Worm (Caenorhabditis elegans) whole organism, L1 larva: ENCODE measurements around the gene F53C3.3.

ENCODE experiments used
- Y116A8C.19 ChIP-seq: sonication (generic microtip); optimal IDR thresholded peaks from 2 replicates; lab custom pipeline; 2016; ENCODE audit warnings: missing compliant biosample characterization, missing genetic modification characterization, borderline replicate concordance
- aha-1 ChIP-seq: fragments of 150-350 bp; optimal IDR thresholded peaks from 2 replicates; lab custom pipeline; 2014; ENCODE audit warnings: missing biosample characterization, missing genetic modification characterization
- alr-1 ChIP-seq: fragments of 200-800 bp; sonication (Bioruptor generic); optimal IDR thresholded peaks from 2 replicates; lab custom pipeline; 2018; ENCODE audit warnings: borderline replicate concordance, mild to moderate bottlenecking, missing genetic modification characterization, missing compliant biosample characterization
- aly-2 ChIP-seq: fragments of 150-350 bp; optimal IDR thresholded peaks from 2 replicates; lab custom pipeline; 2014; ENCODE audit warnings: missing biosample characterization, missing genetic modification characterization
- ceh-90 ChIP-seq: sonication (generic microtip); optimal IDR thresholded peaks from 2 replicates; lab custom pipeline; 2016; ENCODE audit warnings: missing genetic modification characterization, missing compliant biosample characterization
- ces-1 ChIP-seq: fragments of 150-350 bp; optimal IDR thresholded peaks from 2 replicates; lab custom pipeline; 2014; ENCODE audit warnings: missing biosample characterization, missing genetic modification reagents, missing genetic modification characterization
- dpl-1 ChIP-seq, 3 experiments: fragments of 150-350 bp in 2 of 3; sonication (generic microtip) in 1 of 3; optimal IDR thresholded peaks; 2 replicates each; lab custom pipeline; 2014 to 2017; ENCODE audit warnings: missing biosample characterization in 3 of 3, missing genetic modification characterization in 3 of 3, missing genetic modification reagents in 3 of 3
- egl-13 ChIP-seq: sonication (generic microtip); optimal IDR thresholded peaks from 2 replicates; lab custom pipeline; 2016; ENCODE audit warnings: missing genotype, missing genetic modification reagents, missing genetic modification characterization, missing compliant biosample characterization
- egl-27 ChIP-seq, 2 experiments: fragments of 150-350 bp in 1 of 2; sonication (generic microtip); optimal IDR thresholded peaks; 3 replicates each; lab custom pipeline; 2017 to 2018; ENCODE audit warnings: missing biosample characterization in 2 of 2, missing genetic modification characterization in 2 of 2, missing genetic modification reagents in 2 of 2
- elt-2 ChIP-seq: sonication (generic microtip); optimal IDR thresholded peaks from 2 replicates; lab custom pipeline; 2016; ENCODE audit warnings: missing genetic modification characterization, mild to moderate bottlenecking, inconsistent platforms, missing compliant biosample characterization, missing genetic modification reagents
- elt-3 ChIP-seq, 6 experiments: fragments of 150-350 bp in 1 of 6; sonication (generic microtip); optimal IDR thresholded peaks; 2 replicates each; lab custom pipeline; 2017 to 2018; ENCODE audit warnings: missing biosample characterization in 6 of 6, missing genetic modification characterization in 6 of 6, inconsistent platforms in 1 of 6
- ets-5 ChIP-seq: fragments of 200-800 bp; sonication (Bioruptor generic); IDR thresholded peaks from 2 replicates; pipeline ENCODE4 v1.3.6; 2022; ENCODE audit warnings: missing genetic modification characterization, missing compliant biosample characterization
- fkh-10 ChIP-seq: sonication (generic microtip); optimal IDR thresholded peaks from 2 replicates; lab custom pipeline; 2017; ENCODE audit warnings: missing biosample characterization, missing genetic modification reagents, missing genetic modification characterization
- fkh-4 ChIP-seq: sonication (generic microtip); optimal IDR thresholded peaks from 2 replicates; lab custom pipeline; 2016; ENCODE audit warnings: missing compliant biosample characterization, missing genetic modification characterization, borderline replicate concordance
- fkh-8 ChIP-seq: sonication (generic microtip); optimal IDR thresholded peaks from 2 replicates; lab custom pipeline; 2016; ENCODE audit warnings: mild to moderate bottlenecking, missing genetic modification characterization, missing compliant biosample characterization
- fos-1 ChIP-seq: fragments of 150-350 bp; optimal IDR thresholded peaks from 2 replicates; lab custom pipeline; 2014; ENCODE audit warnings: missing biosample characterization, missing genetic modification characterization
- grh-1 ChIP-seq: fragments of 200-800 bp; sonication (Bioruptor generic); IDR thresholded peaks from 2 replicates; pipeline ENCODE4 v1.3.6; 2022; ENCODE audit warnings: missing genetic modification reagents, missing genetic modification characterization, missing compliant biosample characterization
- hlh-4 ChIP-seq: sonication (generic microtip); optimal IDR thresholded peaks from 2 replicates; lab custom pipeline; 2016; ENCODE audit warnings: mild to moderate bottlenecking, missing genetic modification characterization, missing compliant biosample characterization
- isw-1 ChIP-seq: fragments of 200-800 bp; sonication (Bioruptor generic); IDR thresholded peaks from 2 replicates; pipeline ENCODE4 v1.3.6; 2022; ENCODE audit warnings: missing genetic modification characterization, missing compliant biosample characterization
- lin-13 ChIP-seq: fragments of 150-350 bp; optimal IDR thresholded peaks from 2 replicates; lab custom pipeline; 2014; ENCODE audit warnings: missing biosample characterization, missing genetic modification reagents, missing genetic modification characterization
- lin-14 ChIP-seq: fragments of 200-800 bp; sonication (Bioruptor generic); optimal IDR thresholded peaks from 2 replicates; lab custom pipeline; 2018; ENCODE audit warnings: mild to moderate bottlenecking, missing genetic modification characterization, moderate library complexity, missing compliant biosample characterization
- lin-15B ChIP-seq: fragments of 150-350 bp; sonication (generic microtip); optimal IDR thresholded peaks from 3 replicates; lab custom pipeline; 2014; ENCODE audit warnings: missing biosample characterization, missing genetic modification characterization
- lin-35 ChIP-seq, 2 experiments: fragments of 150-350 bp; optimal IDR thresholded peaks; 2 replicates each; lab custom pipeline; 2014; ENCODE audit warnings: missing biosample characterization in 2 of 2, missing genetic modification characterization in 2 of 2, missing genetic modification reagents in 2 of 2
- lin-39 ChIP-seq: fragments of 150-350 bp; optimal IDR thresholded peaks from 2 replicates; lab custom pipeline; 2014; ENCODE audit warnings: missing biosample characterization, missing genetic modification reagents, missing genetic modification characterization
- lir-3 ChIP-seq: sonication (generic microtip); optimal IDR thresholded peaks from 2 replicates; lab custom pipeline; 2016; ENCODE audit warnings: mild to moderate bottlenecking, missing genetic modification characterization, moderate library complexity, missing compliant biosample characterization; ENCODE audit not compliant: poor library complexity
- lsy-2 ChIP-seq, 2 experiments: fragments of 150-350 bp; optimal IDR thresholded peaks; 2 replicates each; lab custom pipeline; 2014; ENCODE audit warnings: missing biosample characterization in 2 of 2, missing genetic modification characterization in 2 of 2
- mab-9 ChIP-seq: fragments of 200-800 bp; sonication (Bioruptor generic); IDR thresholded peaks from 2 replicates; pipeline ENCODE4 v1.3.6; 2022; ENCODE audit warnings: missing genetic modification reagents, missing genetic modification characterization, missing compliant biosample characterization
- mdl-1 ChIP-seq, 2 experiments: fragments of 150-350 bp; optimal IDR thresholded peaks; 2 replicates each; lab custom pipeline; 2014 to 2017; ENCODE audit warnings: missing biosample characterization in 2 of 2, missing genetic modification characterization in 2 of 2, inconsistent platforms in 1 of 2
- mef-2 ChIP-seq: fragments of 150-350 bp; optimal IDR thresholded peaks from 2 replicates; lab custom pipeline; 2014; ENCODE audit warnings: missing biosample characterization, missing genetic modification characterization
- nhr-12 ChIP-seq: sonication (generic microtip); optimal IDR thresholded peaks from 2 replicates; lab custom pipeline; 2017; ENCODE audit warnings: missing biosample characterization, missing genetic modification characterization
- nhr-19 ChIP-seq: fragments of 200-800 bp; sonication (Bioruptor generic); conservative IDR thresholded peaks from 2 replicates; pipeline ENCODE4 v1.3.6; 2022; ENCODE audit warnings: missing genetic modification characterization, missing compliant biosample characterization
- nhr-20 ChIP-seq: sonication (generic microtip); optimal IDR thresholded peaks from 2 replicates; lab custom pipeline; 2016; ENCODE audit warnings: mild to moderate bottlenecking, missing genetic modification characterization, missing compliant biosample characterization
- nhr-237 ChIP-seq: fragments of 150-350 bp; optimal IDR thresholded peaks from 2 replicates; lab custom pipeline; 2014; ENCODE audit warnings: missing biosample characterization, missing genetic modification characterization
- nhr-47 ChIP-seq: sonication (generic microtip); optimal IDR thresholded peaks from 2 replicates; lab custom pipeline; 2016; ENCODE audit warnings: mild to moderate bottlenecking, missing genetic modification characterization, moderate library complexity, missing compliant biosample characterization
- nhr-76 ChIP-seq: sonication (generic microtip); optimal IDR thresholded peaks from 2 replicates; lab custom pipeline; 2017; ENCODE audit warnings: missing biosample characterization, missing genetic modification characterization
- nhr-77 ChIP-seq: fragments of 150-350 bp; optimal IDR thresholded peaks from 2 replicates; lab custom pipeline; 2014; ENCODE audit warnings: missing biosample characterization, missing genetic modification characterization
- nhr-85 ChIP-seq: sonication (generic microtip); peaks from one replicate; lab custom pipeline; 2016; ENCODE audit warnings: missing genetic modification characterization, inconsistent platforms, missing compliant biosample characterization
- nhr-90 ChIP-seq: sonication (generic microtip); optimal IDR thresholded peaks from 2 replicates; lab custom pipeline; 2016; ENCODE audit warnings: mild to moderate bottlenecking, missing genetic modification characterization, missing compliant biosample characterization; ENCODE audit not compliant: poor library complexity
- pax-3 ChIP-seq: fragments of 200-800 bp; sonication (Bioruptor generic); optimal IDR thresholded peaks from 2 replicates; lab custom pipeline; 2018; ENCODE audit warnings: mild to moderate bottlenecking, missing genetic modification characterization, moderate library complexity, missing compliant biosample characterization
- rnt-1 ChIP-seq: sonication (generic microtip); optimal IDR thresholded peaks from 2 replicates; lab custom pipeline; 2016; ENCODE audit warnings: mild to moderate bottlenecking, missing genetic modification characterization, moderate library complexity, missing compliant biosample characterization
- skn-1 ChIP-seq: fragments of 150-350 bp; optimal IDR thresholded peaks from 2 replicates; lab custom pipeline; 2014; ENCODE audit warnings: missing biosample characterization, missing genetic modification characterization
- snpc-4 ChIP-seq: fragments of 150-350 bp; optimal IDR thresholded peaks from 2 replicates; lab custom pipeline; 2014; ENCODE audit warnings: missing biosample characterization, missing genetic modification characterization
- snu-23 ChIP-seq: sonication (generic microtip); optimal IDR thresholded peaks from 2 replicates; lab custom pipeline; 2016; ENCODE audit warnings: missing genetic modification characterization, missing compliant biosample characterization
- swsn-7 ChIP-seq: sonication (generic microtip); optimal IDR thresholded peaks from 2 replicates; lab custom pipeline; 2016; ENCODE audit warnings: missing genetic modification characterization, missing compliant biosample characterization
- tbx-2 ChIP-seq: sonication (generic microtip); optimal IDR thresholded peaks from 2 replicates; lab custom pipeline; 2016; ENCODE audit warnings: missing genetic modification characterization, missing compliant biosample characterization
- unc-86 ChIP-seq: sonication (generic microtip); optimal IDR thresholded peaks from 2 replicates; lab custom pipeline; 2016; ENCODE audit warnings: missing genetic modification characterization, missing compliant biosample characterization
- unc-98 ChIP-seq: fragments of 200-800 bp; sonication (Bioruptor generic); IDR thresholded peaks from 2 replicates; pipeline ENCODE4 v1.3.6; 2022; ENCODE audit warnings: missing genetic modification characterization, missing compliant biosample characterization
- xbp-1 ChIP-seq: sonication (generic microtip); optimal IDR thresholded peaks from 2 replicates; lab custom pipeline; 2016; ENCODE audit warnings: missing genetic modification characterization, missing compliant biosample characterization
- zip-4 ChIP-seq: fragments of 200-800 bp; sonication (Bioruptor generic); optimal IDR thresholded peaks from 2 replicates; lab custom pipeline; 2018; ENCODE audit warnings: mild to moderate bottlenecking, missing genetic modification characterization, moderate library complexity, missing compliant biosample characterization
- ztf-4 ChIP-seq: fragments of 150-350 bp; optimal IDR thresholded peaks from 2 replicates; lab custom pipeline; 2014; ENCODE audit warnings: missing biosample characterization, missing genetic modification characterization

F53C3.3 gene

DNA sequence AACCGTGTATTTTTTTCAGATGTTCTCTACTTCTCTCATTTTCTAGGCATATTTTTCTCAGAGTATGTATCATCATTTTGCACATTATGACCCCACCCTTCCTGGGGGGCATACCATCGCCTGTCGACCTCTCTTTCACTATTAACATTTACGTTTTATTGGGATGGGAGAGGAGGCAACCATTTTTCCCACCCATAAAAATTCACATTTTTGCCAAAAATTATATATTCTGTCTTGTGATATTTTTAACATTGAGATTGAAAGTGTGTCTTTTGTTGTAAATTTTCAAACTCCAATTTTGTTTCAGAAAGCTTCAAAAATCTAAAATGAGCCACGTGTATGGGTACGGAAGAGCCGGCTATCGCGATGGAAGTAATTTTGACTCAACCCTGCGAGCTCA is 7.9 kb upstream of the F53C3.3 start, which contains the start of gene F53C3.7:
Gene F53C3.7 (plus strand): TSS at position 301 of the 400 bp plus-strand sequence.
- TF ChIP-seq ceh-90 (tag; lab: Kevin White, UChicago) (no peak), dpl-1 (GFP tag; optimal IDR thresholded peaks at IDR 0.05; lab: Kevin White, UChicago) (no peak), nhr-85 (tag; lab: Kevin White, UChicago) (no peak), tbx-2 (tag; lab: Kevin White, UChicago) (no peak), nhr-237 (tag; lab: Kevin White, UChicago) (no peak), nhr-76 (tag; lab: Kevin White, UChicago) (no peak), mab-9 (GFP tag; lab: Robert Waterston, UW) (no peak), elt-2 (tag; lab: Kevin White, UChicago) (no peak), fos-1 (no peak), alr-1 (tag; lab: Kevin White, UChicago) (no peak), xbp-1 (tag; lab: Kevin White, UChicago) (no peak), ets-5 (GFP tag; lab: Robert Waterston, UW) (no peak), aly-2 (tag; lab: Kevin White, UChicago) (no peak), rnt-1 (tag; lab: Kevin White, UChicago) (no peak), unc-98 (GFP tag; lab: Robert Waterston, UW) (no peak), Y116A8C.19 (no peak), nhr-12 (no peak), ztf-4 (no peak), lin-15B (tag; lab: Kevin White, UChicago) (no peak)

ce11 chrII:3896920-3897319 is 5.7 kb upstream of the F53C3.3 start:
- TF ChIP-seq nhr-85 (tag; lab: Kevin White, UChicago) (peak; percentile 78), grh-1 (0 out of 2 replicates have a peak, but pooled peaks have one; percentile 26), Y116A8C.19 (no peak), lsy-2 (tag; optimal IDR thresholded peaks at IDR 0.05; lab: Kevin White, UChicago) (peak; percentile 37 to 67), dpl-1 (GFP tag; optimal IDR thresholded peaks at IDR 0.05; lab: Kevin White, UChicago) (peak; percentile 24 to 43 (median 31)), nhr-19 (peak; percentile 56), swsn-7 (tag; lab: Kevin White, UChicago) (peak; percentile 41), elt-3 (tag; optimal IDR thresholded peaks at IDR 0.05; lab: Kevin White, UChicago) (peak in 2 of 6 experiments; percentile 39 to 59), zip-4 (GFP tag; lab: Kevin White, UChicago) (no peak), egl-13 (tag; lab: Kevin White, UChicago) (peak; percentile 47), isw-1 (GFP tag; lab: Robert Waterston, UW) (peak; percentile 19; the same call in 1 of the 2 replicates), nhr-20 (peak; percentile 66), fkh-4 (tag; lab: Kevin White, UChicago) (no peak), mdl-1 (tag; optimal IDR thresholded peaks at IDR 0.05; lab: Kevin White, UChicago) (peak in 1 of 2 experiments; percentile 27), nhr-90 (tag; lab: Kevin White, UChicago) (peak; percentile 12), lin-13 (GFP tag; lab: Kevin White, UChicago) (no peak), unc-86 (tag; lab: Kevin White, UChicago) (peak; percentile 23), ces-1 (GFP tag; lab: Kevin White, UChicago) (no peak), fkh-10 (no peak), lin-35 (GFP tag; optimal IDR thresholded peaks at IDR 0.05; lab: Kevin White, UChicago) (peak; percentile 24 to 56), nhr-47 (tag; lab: Kevin White, UChicago) (peak; percentile 52), lin-39 (tag; lab: Kevin White, UChicago) (no peak), fkh-8 (tag; lab: Kevin White, UChicago) (peak; percentile 35), hlh-4 (tag; lab: Kevin White, UChicago) (no peak), mef-2 (tag; lab: Kevin White, UChicago) (peak; percentile 92), rnt-1 (tag; lab: Kevin White, UChicago) (peak; percentile 54), lin-14 (GFP tag; lab: Kevin White, UChicago) (peak; percentile 88), aly-2 (tag; lab: Kevin White, UChicago) (no peak), nhr-77 (no peak), lir-3 (peak; percentile 58), nhr-76 (tag; lab: Kevin White, UChicago) (no peak), skn-1 (tag; lab: Kevin White, UChicago) (peak; percentile 59), aha-1 (tag; lab: Kevin White, UChicago) (no peak), snu-23 (GFP tag; lab: Kevin White, UChicago) (peak; percentile 68), nhr-12 (no peak), snpc-4 (tag; lab: Kevin White, UChicago) (peak; percentile 33), egl-27 (tag; optimal IDR thresholded peaks at IDR 0.05; lab: Kevin White, UChicago) (no peak), lin-15B (tag; lab: Kevin White, UChicago) (no peak), pax-3 (tag; lab: Kevin White, UChicago) (no peak)
